Fruit fly (Drosophila melanogaster) whole organism, embryonic: ENCODE data around the gene Tre1.

Experiments used
- Adf1 ChIP-seq: fragments of 200-800 bp; sonication (Bioruptor generic); IDR thresholded peaks from 2 replicates; pipeline ENCODE4 v1.3.6; 2022; ENCODE audit warnings: missing biosample characterization, missing genetic modification characterization
- Antp ChIP-seq: fragments of 200-800 bp; sonication (Bioruptor generic); optimal IDR thresholded peaks from 3 replicates; lab custom pipeline; 2016; ENCODE audit warnings: missing biosample characterization, missing genetic modification characterization
- Atf3 ChIP-seq: fragments of 200-800 bp; sonication (Bioruptor generic); optimal IDR thresholded peaks from 3 replicates; lab custom pipeline; 2016; ENCODE audit warnings: missing biosample characterization, missing genetic modification characterization
- CG10209 ChIP-seq: fragments of 200-800 bp; sonication (Bioruptor generic); optimal IDR thresholded peaks from 3 replicates; lab custom pipeline; 2017; ENCODE audit warnings: missing biosample characterization, mild to moderate bottlenecking, missing genetic modification characterization, missing genetic modification reagents
- CG10274 ChIP-seq: fragments of 200-800 bp; sonication (Bioruptor generic); optimal IDR thresholded peaks from 3 replicates; lab custom pipeline; 2017; ENCODE audit warnings: missing biosample characterization, mild to moderate bottlenecking, missing genetic modification characterization
- CG11085 ChIP-seq: fragments of 200-800 bp; sonication (Bioruptor generic); IDR thresholded peaks from 2 replicates; pipeline ENCODE4 v1.3.6; 2022; ENCODE audit warnings: missing biosample characterization, missing genetic modification characterization
- CG11560 ChIP-seq: fragments of 200-800 bp; sonication (Bioruptor generic); IDR thresholded peaks from 3 replicates; pipeline ENCODE4 v1.3.6; 2022; ENCODE audit warnings: missing biosample characterization, missing genetic modification characterization
- CG12659 ChIP-seq: fragments of 200-800 bp; sonication (Bioruptor generic); optimal IDR thresholded peaks from 3 replicates; lab custom pipeline; 2017; ENCODE audit warnings: mild to moderate bottlenecking, missing biosample characterization, missing genetic modification reagents, missing genetic modification characterization
- CG13775 ChIP-seq: fragments of 200-800 bp; sonication (Bioruptor generic); optimal IDR thresholded peaks from 3 replicates; lab custom pipeline; 2017; ENCODE audit warnings: missing biosample characterization, mild to moderate bottlenecking, missing genetic modification characterization
- CG14667 ChIP-seq: fragments of 200-800 bp; sonication (Bioruptor generic); IDR thresholded peaks from 2 replicates; pipeline ENCODE4 v1.3.6; 2022; ENCODE audit warnings: missing biosample characterization, missing genetic modification characterization
- CG14710 ChIP-seq: fragments of 200-800 bp; sonication (Bioruptor generic); optimal IDR thresholded peaks from 3 replicates; lab custom pipeline; 2019; ENCODE audit warnings: missing biosample characterization, mild to moderate bottlenecking, missing genetic modification characterization, moderate library complexity
- CG15269 ChIP-seq: fragments of 200-800 bp; sonication (Bioruptor generic); optimal IDR thresholded peaks from 2 replicates; lab custom pipeline; 2018; ENCODE audit warnings: missing biosample characterization, mild to moderate bottlenecking, missing genetic modification characterization, moderate library complexity
- CG1603 ChIP-seq: fragments of 200-800 bp; sonication (Bioruptor generic); optimal IDR thresholded peaks from 2 replicates; lab custom pipeline; 2019; ENCODE audit warnings: missing biosample characterization, mild to moderate bottlenecking, missing genetic modification characterization, moderate library complexity
- CG1792 ChIP-seq: fragments of 200-800 bp; sonication (Bioruptor generic); optimal IDR thresholded peaks from 2 replicates; lab custom pipeline; 2016; ENCODE audit warnings: missing biosample characterization, missing genetic modification characterization
- CG18764 ChIP-seq: fragments of 200-800 bp; sonication (Bioruptor generic); optimal IDR thresholded peaks from 3 replicates; lab custom pipeline; 2016; ENCODE audit warnings: missing biosample characterization, missing genetic modification characterization
- CG34422 ChIP-seq: fragments of 200-800 bp; sonication (Bioruptor generic); IDR thresholded peaks from 3 replicates; pipeline ENCODE4 v1.3.6; 2022; ENCODE audit warnings: missing biosample characterization, missing genetic modification characterization
- CG6791 ChIP-seq: fragments of 200-800 bp; sonication (Bioruptor generic); IDR thresholded peaks from 3 replicates; pipeline ENCODE4 v1.3.6; 2022; ENCODE audit warnings: missing biosample characterization, missing genetic modification characterization; ENCODE audit not compliant: partially characterized antibody
- CG6813 ChIP-seq: fragments of 200-800 bp; sonication (Bioruptor generic); optimal IDR thresholded peaks from 2 replicates; lab custom pipeline; 2017; ENCODE audit warnings: missing biosample characterization, missing genetic modification characterization, mild to moderate bottlenecking, moderate library complexity, missing genetic modification reagents
- CG8290 ChIP-seq, 3 experiments: fragments of 200-800 bp; sonication (Bioruptor generic); optimal IDR thresholded peaks; 2 replicates each; lab custom pipeline; 2016 to 2019; ENCODE audit warnings: missing biosample characterization in 3 of 3, missing genetic modification characterization in 3 of 3, mild to moderate bottlenecking in 2 of 3, moderate library complexity in 1 of 3
- CG8359 ChIP-seq: fragments of 200-800 bp; sonication (Bioruptor generic); optimal IDR thresholded peaks from 2 replicates; lab custom pipeline; 2017; ENCODE audit warnings: missing biosample characterization, mild to moderate bottlenecking, missing genetic modification characterization, borderline replicate concordance
- Hmx ChIP-seq: fragments of 200-800 bp; sonication (Bioruptor generic); optimal IDR thresholded peaks from 2 replicates; lab custom pipeline; 2016; ENCODE audit warnings: missing biosample characterization, missing genetic modification characterization
- MESR4 ChIP-seq: fragments of 200-800 bp; sonication (Bioruptor generic); optimal IDR thresholded peaks from 2 replicates; lab custom pipeline; 2018; ENCODE audit warnings: missing biosample characterization, mild to moderate bottlenecking, missing genetic modification characterization, moderate library complexity
- Nf-YA ChIP-seq: fragments of 200-800 bp; sonication (Bioruptor generic); IDR thresholded peaks from 2 replicates; pipeline ENCODE4 v1.3.6; 2022; ENCODE audit warnings: missing biosample characterization, missing genetic modification characterization
- Nf-YB ChIP-seq: fragments of 200-800 bp; sonication (Bioruptor generic); optimal IDR thresholded peaks from 3 replicates; lab custom pipeline; 2019; ENCODE audit warnings: missing biosample characterization, mild to moderate bottlenecking, missing genetic modification characterization, moderate library complexity
- Pdp1 ChIP-seq, 2 experiments: fragments of 200-800 bp; sonication (Bioruptor generic); optimal IDR thresholded peaks; 3 replicates each; lab custom pipeline; 2016; ENCODE audit warnings: missing biosample characterization in 2 of 2, missing genetic modification characterization in 2 of 2, mild to moderate bottlenecking in 1 of 2, moderate library complexity in 1 of 2
- Poxn ChIP-seq: fragments of 200-800 bp; sonication (Bioruptor generic); IDR thresholded peaks from 2 replicates; pipeline ENCODE4 v1.3.6; 2022; ENCODE audit warnings: missing biosample characterization, missing genetic modification characterization
- Sin3A ChIP-seq: fragments of >200 bp; optimal IDR thresholded peaks from 2 replicates; lab custom pipeline; 2018
- YL-1 ChIP-seq: fragments of 200-800 bp; sonication (Bioruptor generic); optimal IDR thresholded peaks from 3 replicates; lab custom pipeline; 2017; ENCODE audit warnings: missing biosample characterization, mild to moderate bottlenecking, missing genetic modification characterization
- amos ChIP-seq: fragments of 200-800 bp; sonication (Bioruptor generic); IDR thresholded peaks from 2 replicates; pipeline ENCODE4 v1.3.6; 2022; ENCODE audit warnings: missing biosample characterization, missing genetic modification characterization; ENCODE audit not compliant: partially characterized antibody
- aop ChIP-seq: fragments of 200-800 bp; sonication (Bioruptor generic); IDR thresholded peaks from 2 replicates; pipeline ENCODE4 v1.3.6; 2022; ENCODE audit warnings: missing biosample characterization, missing genetic modification characterization
- cato ChIP-seq: fragments of 200-800 bp; sonication (Bioruptor generic); optimal IDR thresholded peaks from 2 replicates; lab custom pipeline; 2016; ENCODE audit warnings: missing biosample characterization, missing genetic modification characterization, borderline replicate concordance
- cg ChIP-seq: fragments of 200-800 bp; sonication (Bioruptor generic); optimal IDR thresholded peaks from 3 replicates; lab custom pipeline; 2019; ENCODE audit warnings: missing biosample characterization, mild to moderate bottlenecking, missing genetic modification characterization, moderate library complexity
- cwo ChIP-seq: fragments of 200-800 bp; sonication (Bioruptor generic); optimal IDR thresholded peaks from 3 replicates; lab custom pipeline; 2017; ENCODE audit warnings: missing biosample characterization, missing genetic modification characterization, mild to moderate bottlenecking, moderate library complexity, missing genetic modification reagents
- dan ChIP-seq: fragments of 200-800 bp; sonication (Bioruptor generic); IDR thresholded peaks from 2 replicates; pipeline ENCODE4 v1.3.6; 2022; ENCODE audit warnings: missing biosample characterization, missing genetic modification characterization
- disco-r ChIP-seq: fragments of 200-800 bp; sonication (Bioruptor generic); optimal IDR thresholded peaks from 2 replicates; lab custom pipeline; 2016; ENCODE audit warnings: missing biosample characterization, missing genetic modification characterization
- fd102C ChIP-seq: fragments of 200-800 bp; sonication (Bioruptor generic); optimal IDR thresholded peaks from 2 replicates; lab custom pipeline; 2018; ENCODE audit warnings: missing biosample characterization, mild to moderate bottlenecking, missing genetic modification characterization, moderate library complexity
- fd3F ChIP-seq: fragments of 200-800 bp; sonication (Bioruptor generic); optimal IDR thresholded peaks from 2 replicates; lab custom pipeline; 2018; ENCODE audit warnings: missing biosample characterization, mild to moderate bottlenecking, missing genetic modification characterization, moderate library complexity
- grau ChIP-seq: fragments of 200-800 bp; optimal IDR thresholded peaks from 3 replicates; lab custom pipeline; 2019; ENCODE audit warnings: missing biosample characterization, mild to moderate bottlenecking, missing genetic modification characterization, moderate library complexity
- gsb-n ChIP-seq: fragments of 200-800 bp; sonication (Bioruptor generic); optimal IDR thresholded peaks from 3 replicates; lab custom pipeline; 2018; ENCODE audit warnings: missing biosample characterization, mild to moderate bottlenecking, missing genetic modification characterization
- gt ChIP-seq: fragments of 200-800 bp; sonication (Bioruptor generic); IDR thresholded peaks from 2 replicates; pipeline ENCODE4 v1.3.6; 2022; ENCODE audit warnings: missing biosample characterization, missing genetic modification characterization
- insv ChIP-seq, 2 experiments: fragments of 200-800 bp; sonication (Bioruptor generic); optimal IDR thresholded peaks; 3 replicates each; lab custom pipeline; 2016 to 2018; ENCODE audit warnings: missing biosample characterization in 2 of 2, missing genetic modification characterization in 2 of 2
- maf-S ChIP-seq: fragments of 200-800 bp; sonication (Bioruptor generic); optimal IDR thresholded peaks from 2 replicates; lab custom pipeline; 2016; ENCODE audit warnings: missing biosample characterization, missing genetic modification characterization
- mld ChIP-seq: fragments of 200-800 bp; sonication (Bioruptor generic); IDR thresholded peaks from 3 replicates; pipeline ENCODE4 v1.3.6; 2022; ENCODE audit warnings: missing biosample characterization, missing genetic modification characterization; ENCODE audit not compliant: partially characterized antibody
- odd ChIP-seq: fragments of 200-800 bp; sonication (Bioruptor generic); optimal IDR thresholded peaks from 2 replicates; lab custom pipeline; 2017; ENCODE audit warnings: missing biosample characterization, mild to moderate bottlenecking, missing genetic modification characterization
- pan ChIP-seq, 4 experiments: fragments of >200 bp in 3 of 4; fragments of 200-800 bp in 1 of 4; sonication (Bioruptor generic) in 1 of 4; optimal IDR thresholded peaks in 3 of 4; IDR thresholded peaks in 1 of 4; 2 replicates each; pipeline versions ENCODE4 v1.3.6 to Lab custom; 2017 to 2022; ENCODE audit warnings: missing biosample characterization in 2 of 4, missing genetic modification characterization in 2 of 4, mixed read lengths in 1 of 4
- pb ChIP-seq: fragments of 200-800 bp; sonication (Bioruptor generic); optimal IDR thresholded peaks from 3 replicates; lab custom pipeline; 2016; ENCODE audit warnings: missing biosample characterization, missing genetic modification characterization
- phol ChIP-seq: fragments of 200-800 bp; sonication (Bioruptor generic); optimal IDR thresholded peaks from 3 replicates; lab custom pipeline; 2018; ENCODE audit warnings: missing biosample characterization, mild to moderate bottlenecking, missing genetic modification characterization, moderate library complexity
- shn ChIP-seq: fragments of 200-800 bp; sonication (Bioruptor generic); optimal IDR thresholded peaks from 3 replicates; lab custom pipeline; 2016; ENCODE audit warnings: missing biosample characterization, missing genetic modification characterization
- slou ChIP-seq: fragments of 200-800 bp; sonication (Bioruptor generic); optimal IDR thresholded peaks from 3 replicates; lab custom pipeline; 2016; ENCODE audit warnings: missing biosample characterization, missing genetic modification characterization
- sqz ChIP-seq: fragments of 200-800 bp; sonication (Bioruptor generic); optimal IDR thresholded peaks from 3 replicates; lab custom pipeline; 2018; ENCODE audit warnings: missing biosample characterization, mild to moderate bottlenecking, missing genetic modification characterization

The Tre1 gene

dm6 chrX:5671537-5672029 is 8.2 kb downstream of the Tre1 start, which contains the start of gene Rab18 (continued):
- TF ChIP-seq dan (GFP tag; lab: Robert Waterston, UW) = no peak
- TF ChIP-seq Sin3A (lab: Kevin White, UChicago) = peak; percentile 3
- TF ChIP-seq Adf1 (GFP tag; lab: Robert Waterston, UW) = no peak
- TF ChIP-seq CG6813 = no peak
- TF ChIP-seq pb = no peak
- TF ChIP-seq CG10274 (GFP tag; lab: Kevin White, UChicago) = no peak
- no peak for TF ChIP-seq Hmx
- TF ChIP-seq odd (GFP tag; lab: Kevin White, UChicago) = no peak
- no peak for TF ChIP-seq sqz (GFP tag; lab: Kevin White, UChicago)
- no peak for TF ChIP-seq insv (GFP tag; optimal IDR thresholded peaks at IDR 0.05; lab: Kevin White, UChicago)
- TF ChIP-seq CG14667 = peak; percentile 43; the same call in 1 of the 2 replicates
- no peak for TF ChIP-seq CG8290 (GFP tag; optimal IDR thresholded peaks at IDR 0.05; lab: Kevin White, UChicago)
- TF ChIP-seq CG8290 (tag; optimal IDR thresholded peaks at IDR 0.05; lab: Kevin White, UChicago) = peak in 1 of 2 experiments; percentile 63
- no peak for TF ChIP-seq Poxn (GFP tag; lab: Robert Waterston, UW)
- no peak for TF ChIP-seq maf-S (GFP tag; lab: Kevin White, UChicago)
- TF ChIP-seq CG1792 (GFP tag; lab: Kevin White, UChicago) = no peak
- TF ChIP-seq gsb-n (tag; lab: Kevin White, UChicago) = no peak
- no peak for TF ChIP-seq fd102C (GFP tag; lab: Kevin White, UChicago)
- no peak for TF ChIP-seq gt (GFP tag; lab: Robert Waterston, UW)
- TF ChIP-seq CG11085 = peak; percentile 23; the same call in 1 of the 2 replicates
- peak; percentile 49 for TF ChIP-seq CG1603 (tag; lab: Kevin White, UChicago)
- TF ChIP-seq cwo (GFP tag; lab: Kevin White, UChicago) = no peak
- no peak for TF ChIP-seq slou
- no peak for TF ChIP-seq Atf3 (GFP tag; lab: Kevin White, UChicago)
- TF ChIP-seq pan (optimal IDR thresholded peaks at IDR 0.05; lab: Kevin White, UChicago) = no peak
- peak in 1 of 2 experiments; percentile 53 for TF ChIP-seq pan (GFP tag; optimal IDR thresholded peaks at IDR 0.05 in 1 of 2, IDR thresholded peaks at IDR 0.05 in 1 of 2)
- TF ChIP-seq cato (GFP tag; lab: Kevin White, UChicago) = no peak
- TF ChIP-seq CG10209 (GFP tag; lab: Kevin White, UChicago) = peak; percentile 3
- no peak for TF ChIP-seq aop (GFP tag; lab: Robert Waterston, UW)
- no peak for TF ChIP-seq CG13775 (GFP tag; lab: Kevin White, UChicago)
- TF ChIP-seq Nf-YB (GFP tag; lab: Kevin White, UChicago) = no peak
- peak; percentile 20 for TF ChIP-seq grau (tag; lab: Kevin White, UChicago)
- TF ChIP-seq MESR4 (GFP tag; lab: Kevin White, UChicago) = peak; percentile 83
- TF ChIP-seq CG14710 (tag; lab: Kevin White, UChicago) = peak; percentile 10
- TF ChIP-seq Nf-YA = no peak
- no peak for TF ChIP-seq fd3F
- no peak for TF ChIP-seq disco-r (GFP tag; lab: Kevin White, UChicago)
- TF ChIP-seq mld (GFP tag; lab: Robert Waterston, UW) = no peak
- TF ChIP-seq CG8359 (GFP tag; lab: Kevin White, UChicago) = no peak

- peak; percentile 13 for TF ChIP-seq Antp (GFP tag; lab: Kevin White, UChicago)
- no peak for TF ChIP-seq CG15269 (tag; lab: Kevin White, UChicago)
- peak; percentile 52 for TF ChIP-seq phol (tag; lab: Kevin White, UChicago)
- peak; percentile 83 for TF ChIP-seq CG12659 (GFP tag; lab: Kevin White, UChicago)
- TF ChIP-seq CG34422 (GFP tag; lab: Robert Waterston, UW) = peak; percentile 56; the same call in 1 of the 3 replicates
- TF ChIP-seq Pdp1 (GFP tag; optimal IDR thresholded peaks at IDR 0.05; lab: Kevin White, UChicago) = peak in 1 of 2 experiments; percentile 80
- TF ChIP-seq YL-1 (GFP tag; lab: Kevin White, UChicago) = peak; percentile 81
- peak; percentile 92 for TF ChIP-seq cg
- no peak for TF ChIP-seq CG18764 (GFP tag; lab: Kevin White, UChicago)
- peak; percentile 98 for TF ChIP-seq CG6791 (GFP tag; lab: Robert Waterston, UW)
- TF ChIP-seq CG11560 (tag; lab: Robert Waterston, UW) = peak; percentile 66; the same call in 2 of the 3 replicates
- peak; percentile 25 for TF ChIP-seq shn
- TF ChIP-seq amos (GFP tag; lab: Robert Waterston, UW) = peak; percentile 98
These were observed 13.9 kb downstream of the Tre1 start, which contains the start of the genes Sirt4 and CG4119 for dm6 chrX:5665902-5666301. Gene Sirt4 (minus strand): TSS chrX:5665940. Gene CG4119 (plus strand): TSS chrX:5666052.
